Worm (Caenorhabditis elegans) whole organism, mixed stage, embryonic: Measurements from ENCODE around the gene gtap-1.

Experiments used
- M03D4.4 ChIP-seq: sonication (generic microtip); optimal IDR thresholded peaks from 2 replicates; lab custom pipeline; 2017; ENCODE audit warnings: mild to moderate bottlenecking, missing genetic modification characterization, missing compliant biosample characterization
- bed-3 ChIP-seq: fragments of 200-800 bp; sonication (Bioruptor generic); optimal IDR thresholded peaks from 3 replicates; lab custom pipeline; 2018; ENCODE audit warnings: mild to moderate bottlenecking, missing genetic modification characterization, moderate library complexity, missing compliant biosample characterization
- blmp-1 ChIP-seq: fragments of 150-350 bp; optimal IDR thresholded peaks from 2 replicates; lab custom pipeline; 2014; ENCODE audit warnings: missing biosample characterization, missing genetic modification characterization
- ceh-39 ChIP-seq: fragments of 150-350 bp; optimal IDR thresholded peaks from 2 replicates; lab custom pipeline; 2014; ENCODE audit warnings: missing biosample characterization, missing genetic modification characterization
- ceh-43 ChIP-seq: fragments of 200-800 bp; sonication (Bioruptor generic); optimal IDR thresholded peaks from 2 replicates; lab custom pipeline; 2018; ENCODE audit warnings: mild to moderate bottlenecking, missing genetic modification characterization, moderate library complexity, missing compliant biosample characterization
- ces-1 ChIP-seq: fragments of 150-350 bp; optimal IDR thresholded peaks from 2 replicates; lab custom pipeline; 2014; ENCODE audit warnings: missing biosample characterization, missing genetic modification reagents, missing genetic modification characterization
- cnd-1 ChIP-seq: fragments of 200-800 bp; sonication (Bioruptor generic); optimal IDR thresholded peaks from 2 replicates; lab custom pipeline; 2018; ENCODE audit warnings: mild to moderate bottlenecking, missing genetic modification characterization, missing compliant biosample characterization
- drap-1 ChIP-seq: fragments of 200-800 bp; sonication (Bioruptor generic); optimal IDR thresholded peaks from 3 replicates; lab custom pipeline; 2018; ENCODE audit warnings: mild to moderate bottlenecking, missing genetic modification characterization, missing compliant biosample characterization
- elt-1 ChIP-seq: sonication (generic microtip); optimal IDR thresholded peaks from 2 replicates; lab custom pipeline; 2017; ENCODE audit warnings: missing genetic modification characterization, mild to moderate bottlenecking, missing compliant biosample characterization, antibody characterized with exemption, moderate library complexity, borderline replicate concordance; ENCODE audit not compliant: insufficient read depth
- elt-3 ChIP-seq: fragments of 150-350 bp; optimal IDR thresholded peaks from 2 replicates; lab custom pipeline; 2014; ENCODE audit warnings: missing biosample characterization, missing genetic modification characterization
- flh-1 ChIP-seq: fragments of 200-800 bp; sonication (Bioruptor generic); optimal IDR thresholded peaks from 2 replicates; lab custom pipeline; 2018; ENCODE audit warnings: mild to moderate bottlenecking, missing genetic modification characterization, moderate library complexity, missing compliant biosample characterization
- ham-2 ChIP-seq: fragments of 200-800 bp; sonication (Bioruptor generic); optimal IDR thresholded peaks from 2 replicates; lab custom pipeline; 2018; ENCODE audit warnings: mild to moderate bottlenecking, missing genetic modification characterization, missing compliant biosample characterization
- hlh-1 ChIP-seq: fragments of 150-350 bp; optimal IDR thresholded peaks from 2 replicates; lab custom pipeline; 2014; ENCODE audit warnings: missing biosample characterization, missing genetic modification reagents, missing genetic modification characterization
- lin-13 ChIP-seq: fragments of 150-350 bp; optimal IDR thresholded peaks from 2 replicates; lab custom pipeline; 2014; ENCODE audit warnings: missing biosample characterization, missing genetic modification characterization
- lin-32 ChIP-seq: fragments of 200-800 bp; sonication (Bioruptor generic); optimal IDR thresholded peaks from 2 replicates; lab custom pipeline; 2018; ENCODE audit warnings: mild to moderate bottlenecking, missing genetic modification characterization, missing compliant biosample characterization
- lsy-2 ChIP-seq: fragments of 150-350 bp; optimal IDR thresholded peaks from 2 replicates; lab custom pipeline; 2014; ENCODE audit warnings: missing biosample characterization, missing genetic modification characterization
- mab-5 ChIP-seq: fragments of 150-350 bp; optimal IDR thresholded peaks from 2 replicates; lab custom pipeline; 2014; ENCODE audit warnings: missing biosample characterization, missing genetic modification characterization
- mls-2 ChIP-seq: sonication (generic microtip); optimal IDR thresholded peaks from 2 replicates; lab custom pipeline; 2016; ENCODE audit warnings: mild to moderate bottlenecking, missing genetic modification characterization, moderate library complexity, missing compliant biosample characterization
- nhr-12 ChIP-seq: fragments of 150-350 bp; optimal IDR thresholded peaks from 2 replicates; lab custom pipeline; 2014; ENCODE audit warnings: missing biosample characterization, missing genetic modification characterization
- nhr-2 ChIP-seq: fragments of 150-350 bp; optimal IDR thresholded peaks from 2 replicates; lab custom pipeline; 2014; ENCODE audit warnings: missing biosample characterization, missing genetic modification characterization
- nhr-237 ChIP-seq: fragments of 150-350 bp; optimal IDR thresholded peaks from 2 replicates; lab custom pipeline; 2014; ENCODE audit warnings: missing biosample characterization, missing genetic modification characterization
- nhr-28 ChIP-seq: fragments of 150-350 bp; optimal IDR thresholded peaks from 2 replicates; lab custom pipeline; 2014; ENCODE audit warnings: missing biosample characterization, missing genetic modification characterization
- nhr-76 ChIP-seq: sonication (generic microtip); optimal IDR thresholded peaks from 2 replicates; lab custom pipeline; 2017; ENCODE audit warnings: missing biosample characterization, missing genetic modification characterization
- pha-4 ChIP-seq: fragments of 150-350 bp; optimal IDR thresholded peaks from 2 replicates; lab custom pipeline; 2018; ENCODE audit warnings: missing biosample characterization, missing genetic modification reagents, missing genetic modification characterization
- sem-2 ChIP-seq: fragments of 200-800 bp; sonication (Bioruptor generic); optimal IDR thresholded peaks from 2 replicates; lab custom pipeline; 2018; ENCODE audit warnings: mild to moderate bottlenecking, missing genetic modification characterization, missing compliant biosample characterization
- snpc-4 ChIP-seq: fragments of 150-350 bp; optimal IDR thresholded peaks from 2 replicates; lab custom pipeline; 2014; ENCODE audit warnings: missing biosample characterization, missing genetic modification characterization
- sptf-1 ChIP-seq: sonication (generic microtip); optimal IDR thresholded peaks from 2 replicates; lab custom pipeline; 2017; ENCODE audit warnings: mild to moderate bottlenecking, missing genetic modification characterization, moderate library complexity, missing compliant biosample characterization
- tbx-8 ChIP-seq: fragments of 200-800 bp; sonication (Bioruptor generic); optimal IDR thresholded peaks from 2 replicates; lab custom pipeline; 2018; ENCODE audit warnings: mild to moderate bottlenecking, missing genetic modification characterization, moderate library complexity, missing compliant biosample characterization
- unc-120 ChIP-seq: sonication (generic microtip); optimal IDR thresholded peaks from 2 replicates; lab custom pipeline; 2017; ENCODE audit warnings: missing genetic modification characterization, missing compliant biosample characterization; ENCODE audit not compliant: poor library complexity, severe bottlenecking
- unc-39 ChIP-seq: fragments of 150-350 bp; optimal IDR thresholded peaks from 2 replicates; lab custom pipeline; 2014; ENCODE audit warnings: missing biosample characterization, missing genetic modification characterization
- unc-62 ChIP-seq: fragments of 150-350 bp; optimal IDR thresholded peaks from 2 replicates; lab custom pipeline; 2014; ENCODE audit warnings: missing biosample characterization, missing genetic modification reagents, missing genetic modification characterization
- zip-8 ChIP-seq: fragments of 150-350 bp; optimal IDR thresholded peaks from 2 replicates; lab custom pipeline; 2014; ENCODE audit warnings: missing biosample characterization, missing genetic modification characterization
- ztf-11 ChIP-seq: fragments of 150-350 bp; optimal IDR thresholded peaks from 2 replicates; lab custom pipeline; 2014; ENCODE audit warnings: missing biosample characterization, missing genetic modification characterization

gtap-1 gene

ce11 chrII:5792490-5792889, 40.5 kb downstream of the gtap-1 start, which contains the start of gene K05F1.14:
TSS of gene K05F1.14 (minus strand) at chrII:5792590.
- TF ChIP-seq nhr-76 (tag; lab: Kevin White, UChicago): no peak

- TF ChIP-seq lin-13 (tag; lab: Kevin White, UChicago) (no peak), hlh-1 (tag; lab: Kevin White, UChicago) (peak; percentile 94), sptf-1 (tag; lab: Kevin White, UChicago) (no peak), elt-3 (tag; lab: Kevin White, UChicago) (no peak), blmp-1 (tag; lab: Kevin White, UChicago) (no peak), flh-1 (GFP tag; lab: Kevin White, UChicago) (no peak), elt-1 (tag; lab: Kevin White, UChicago) (peak; percentile 84), unc-120 (peak; percentile 6), ham-2 (no peak), bed-3 (GFP tag; lab: Kevin White, UChicago) (no peak), M03D4.4 (tag; lab: Kevin White, UChicago) (no peak), nhr-76 (tag; lab: Kevin White, UChicago) (no peak), cnd-1 (tag; lab: Kevin White, UChicago) (no peak), lin-32 (GFP tag; lab: Kevin White, UChicago) (no peak), tbx-8 (GFP tag; lab: Kevin White, UChicago) (no peak), ztf-11 (tag; lab: Kevin White, UChicago) (no peak), lsy-2 (no peak), pha-4 (tag; lab: Kevin White, UChicago) (no peak), nhr-2 (tag; lab: Kevin White, UChicago) (peak; percentile 35), unc-39 (tag; lab: Kevin White, UChicago) (no peak), mls-2 (tag; lab: Kevin White, UChicago) (no peak), zip-8 (no peak), ces-1 (GFP tag; lab: Kevin White, UChicago) (no peak), unc-62 (GFP tag; lab: Kevin White, UChicago) (peak; percentile 28), ceh-39 (no peak), ceh-43 (no peak), snpc-4 (tag; lab: Kevin White, UChicago) (no peak), nhr-28 (tag; lab: Kevin White, UChicago) (no peak), drap-1 (no peak), sem-2 (GFP tag; lab: Kevin White, UChicago) (no peak), mab-5 (tag; lab: Kevin White, UChicago) (no peak), nhr-12 (no peak)
These were observed 42.7 kb downstream of the gtap-1 start, which contains the start of gene lect-2 for ce11 chrII:5790313-5790773. TSS of gene lect-2 (plus strand) at chrII:5790723.

- TF ChIP-seq lin-32 (GFP tag; lab: Kevin White, UChicago): no peak
- no peak for TF ChIP-seq lin-13 (tag; lab: Kevin White, UChicago)
- TF ChIP-seq nhr-28 (tag; lab: Kevin White, UChicago): no peak
- no peak for TF ChIP-seq nhr-237 (tag; lab: Kevin White, UChicago)
These were observed 44.2 kb downstream of the gtap-1 start, which contains the start of gene K05F1.13 for ce11 chrII:5788815-5789214. TSS of gene K05F1.13 (plus strand) at chrII:5789115.

- TF ChIP-seq nhr-28 (tag; lab: Kevin White, UChicago) (no peak), pha-4 (tag; lab: Kevin White, UChicago) (no peak), lin-32 (GFP tag; lab: Kevin White, UChicago) (no peak)
- TF ChIP-seq, all 35 proteins: peak for 0
These were observed 47.5 kb downstream of the gtap-1 start for ce11 chrII:5785504-5785903.
